Worm (Caenorhabditis elegans) whole organism, L1 larva: ENCODE measurements around the gene Y105C5A.508.
A peak's percentile ranks its signal among the peaks of the same experiment; 100 is the strongest.

Source experiments
- ama-1 ChIP-seq: fragments of 150-350 bp; optimal IDR thresholded peaks from 2 replicates; lab custom pipeline; 2014
- ces-1 ChIP-seq: fragments of 150-350 bp; optimal IDR thresholded peaks from 2 replicates; lab custom pipeline; 2014; ENCODE audit warnings: missing biosample characterization, missing genetic modification reagents, missing genetic modification characterization
- egl-13 ChIP-seq: sonication (generic microtip); optimal IDR thresholded peaks from 2 replicates; lab custom pipeline; 2016; ENCODE audit warnings: missing genotype, missing genetic modification reagents, missing genetic modification characterization, missing compliant biosample characterization
- elt-2 ChIP-seq: sonication (generic microtip); optimal IDR thresholded peaks from 2 replicates; lab custom pipeline; 2016; ENCODE audit warnings: missing genetic modification characterization, mild to moderate bottlenecking, inconsistent platforms, missing compliant biosample characterization, missing genetic modification reagents
- lin-39 ChIP-seq: fragments of 150-350 bp; optimal IDR thresholded peaks from 2 replicates; lab custom pipeline; 2014; ENCODE audit warnings: missing biosample characterization, missing genetic modification reagents, missing genetic modification characterization
- nhr-12 ChIP-seq: sonication (generic microtip); optimal IDR thresholded peaks from 2 replicates; lab custom pipeline; 2017; ENCODE audit warnings: missing biosample characterization, missing genetic modification characterization
- nhr-28 ChIP-seq: fragments of 150-350 bp; optimal IDR thresholded peaks from 2 replicates; lab custom pipeline; 2014; ENCODE audit warnings: missing biosample characterization, missing genetic modification characterization
- rnt-1 ChIP-seq: sonication (generic microtip); optimal IDR thresholded peaks from 2 replicates; lab custom pipeline; 2016; ENCODE audit warnings: mild to moderate bottlenecking, missing genetic modification characterization, moderate library complexity, missing compliant biosample characterization
- unc-62 ChIP-seq: fragments of 150-350 bp; optimal IDR thresholded peaks from 2 replicates; lab custom pipeline; 2014; ENCODE audit warnings: missing biosample characterization, missing genetic modification reagents, missing genetic modification characterization

ce11 chrIV:15561223-15561656 lies 22.5 kb upstream of the Y105C5A.508 start:
- TF ChIP-seq nhr-28 (tag; lab: Kevin White, UChicago) (no peak), ces-1 (no peak), egl-13 (tag; lab: Kevin White, UChicago) (peak; percentile 42), ama-1 (lab: Kevin White, UChicago) (no peak), unc-62 (no peak), lin-39 (no peak), rnt-1 (tag; lab: Kevin White, UChicago) (no peak), nhr-12 (tag; lab: Kevin White, UChicago) (no peak), elt-2 (no peak)
